Fruit fly (Drosophila melanogaster) whole organism, prepupa: ENCODE data around the gene Hex-A.

ENCODE experiments used
- CG15336 ChIP-seq: fragments of 200-800 bp; sonication (Bioruptor generic); IDR thresholded peaks from 2 replicates; pipeline ENCODE4 v1.3.6; 2022; ENCODE audit warnings: missing biosample characterization, missing genetic modification characterization
- CG6276 ChIP-seq: fragments of 200-800 bp; sonication (Bioruptor generic); optimal IDR thresholded peaks from 2 replicates; lab custom pipeline; 2017; ENCODE audit warnings: missing biosample characterization, mild to moderate bottlenecking, missing genetic modification characterization
- CG6808 ChIP-seq: fragments of 200-800 bp; sonication (Bioruptor generic); optimal IDR thresholded peaks from 3 replicates; lab custom pipeline; 2017; ENCODE audit warnings: missing biosample characterization, missing genetic modification characterization, mild to moderate bottlenecking, moderate library complexity, missing genetic modification reagents
- CG6854 ChIP-seq: fragments of 200-800 bp; sonication (Bioruptor generic); optimal IDR thresholded peaks from 2 replicates; lab custom pipeline; 2017; ENCODE audit warnings: missing biosample characterization, mild to moderate bottlenecking, missing genetic modification characterization
- CG7368 ChIP-seq: fragments of 200-800 bp; sonication (Bioruptor generic); optimal IDR thresholded peaks from 3 replicates; lab custom pipeline; 2016; ENCODE audit warnings: missing biosample characterization, missing genetic modification characterization
- Hr38 ChIP-seq: sonication (Bioruptor generic); optimal IDR thresholded peaks from 2 replicates; lab custom pipeline; 2016; ENCODE audit warnings: missing biosample characterization, missing genetic modification characterization
- Lpt ChIP-seq: fragments of 200-800 bp; sonication (Bioruptor generic); optimal IDR thresholded peaks from 3 replicates; lab custom pipeline; 2016; ENCODE audit warnings: missing biosample characterization, missing genetic modification characterization
- pdm3 ChIP-seq: fragments of 200-800 bp; sonication (Bioruptor generic); optimal IDR thresholded peaks from 3 replicates; lab custom pipeline; 2016; ENCODE audit warnings: missing biosample characterization, missing genetic modification characterization

DNA sequence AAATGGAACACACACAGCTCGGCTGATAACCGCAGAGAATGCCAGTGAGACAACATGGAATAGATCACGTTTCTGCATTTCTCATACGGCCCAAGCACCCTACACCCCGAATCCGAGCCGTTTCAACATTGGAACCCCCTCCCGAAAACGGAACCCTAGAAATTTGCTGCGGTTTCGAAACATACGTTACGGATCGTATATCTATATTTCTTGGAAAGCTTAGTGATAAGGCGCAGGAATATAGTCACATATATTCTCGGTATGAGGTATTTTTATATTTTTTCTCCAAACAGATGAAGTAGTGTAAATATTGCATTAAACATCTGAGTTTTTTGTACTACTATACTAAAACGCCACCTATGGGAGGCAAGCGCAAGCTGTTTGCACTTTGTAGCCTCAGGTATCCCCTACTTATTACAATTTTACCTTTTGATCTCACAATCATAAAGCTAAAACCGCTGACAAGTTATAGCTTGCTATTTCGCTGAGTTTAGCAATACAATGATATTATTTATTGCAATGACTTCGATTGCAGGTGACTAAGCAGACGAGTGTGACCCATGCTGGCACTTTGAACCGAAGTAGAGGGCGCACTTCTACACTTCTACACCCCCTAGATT, 9.9 kb downstream of the Hex-A start:
- TF ChIP-seq CG7368 (GFP tag; lab: Kevin White, UChicago) = no peak
- no peak for TF ChIP-seq CG6276 (GFP tag; lab: Kevin White, UChicago)
- TF ChIP-seq pdm3 = no peak
- TF ChIP-seq CG15336 (GFP tag; lab: Robert Waterston, UW) = no peak
- TF ChIP-seq Hr38 = no peak
- TF ChIP-seq Lpt = no peak
- no peak for TF ChIP-seq CG6854 (GFP tag; lab: Kevin White, UChicago)
- TF ChIP-seq CG6808 (GFP tag; lab: Kevin White, UChicago) = no peak
